Fruit fly (Drosophila melanogaster): ENCODE results near the gene CG33493.

- TF ChIP-seq cnc (optimal IDR thresholded peaks at IDR 0.05) (no peak), bab1 (GFP tag; optimal IDR thresholded peaks at IDR 0.05) (peak; percentile 76), Hr96 (GFP tag; optimal IDR thresholded peaks at IDR 0.05) (peak; percentile 54)
Measured at dm6 chr3L:10664511-10665062, 28.4 kb downstream of the CG33493 start, which contains the start of gene simj.
